Worm (Caenorhabditis elegans) whole organism, L4 larva: Measurements from ENCODE around the gene F54D8.6.
A peak's percentile ranks its signal among the peaks of the same experiment; 100 is the strongest.

Source experiments
- F37D6.2 ChIP-seq: sonication (generic microtip); optimal IDR thresholded peaks from 2 replicates; lab custom pipeline; 2016; ENCODE audit warnings: mild to moderate bottlenecking, missing genetic modification characterization, missing compliant biosample characterization
- T20F7.1 ChIP-seq: fragments of 200-800 bp; sonication (Bioruptor generic); optimal IDR thresholded peaks from 2 replicates; lab custom pipeline; 2018; ENCODE audit warnings: mild to moderate bottlenecking, missing genetic modification characterization, missing compliant biosample characterization
- Y5F2A.4 ChIP-seq: fragments of 200-800 bp; sonication (Bioruptor generic); optimal IDR thresholded peaks from 2 replicates; lab custom pipeline; 2018; ENCODE audit warnings: mild to moderate bottlenecking, missing genetic modification characterization, missing compliant biosample characterization
- Y75B8A.6 ChIP-seq: fragments of 200-800 bp; sonication (Bioruptor generic); IDR thresholded peaks from 2 replicates; pipeline ENCODE4 v1.3.6; 2022; ENCODE audit warnings: missing genetic modification reagents, missing genetic modification characterization, missing compliant biosample characterization
- ZK337.2 ChIP-seq: fragments of 200-800 bp; sonication (Bioruptor generic); IDR thresholded peaks from 2 replicates; pipeline ENCODE4 v1.3.6; 2022; ENCODE audit warnings: missing genetic modification reagents, missing genetic modification characterization, missing compliant biosample characterization
- ZK546.5 ChIP-seq, 2 experiments: sonication (generic microtip); optimal IDR thresholded peaks; 2 replicates each; lab custom pipeline; 2017; ENCODE audit warnings: missing biosample characterization in 2 of 2, missing genetic modification characterization in 2 of 2
- aha-1 ChIP-seq: fragments of 150-350 bp; peaks from one replicate; lab custom pipeline; 2014; ENCODE audit warnings: missing biosample characterization, missing genetic modification characterization
- arid-1 ChIP-seq: fragments of 200-800 bp; sonication (Bioruptor generic); conservative IDR thresholded peaks from 2 replicates; pipeline ENCODE4 v1.3.6; 2022; ENCODE audit warnings: missing genetic modification reagents, missing genetic modification characterization, missing compliant biosample characterization
- ceh-20 ChIP-seq: fragments of 200-800 bp; sonication (Bioruptor generic); IDR thresholded peaks from 2 replicates; pipeline ENCODE4 v1.3.6; 2022; ENCODE audit warnings: missing genetic modification reagents, missing genetic modification characterization, missing compliant biosample characterization
- ceh-28 ChIP-seq: fragments of 150-350 bp; optimal IDR thresholded peaks from 2 replicates; lab custom pipeline; 2014; ENCODE audit warnings: missing biosample characterization, missing genetic modification reagents, missing genetic modification characterization
- ceh-62 ChIP-seq: sonication (generic microtip); optimal IDR thresholded peaks from 2 replicates; lab custom pipeline; 2017; ENCODE audit warnings: missing biosample characterization, missing genetic modification characterization
- ces-1 ChIP-seq: fragments of 150-350 bp; sonication (generic microtip); optimal IDR thresholded peaks from 4 replicates; lab custom pipeline; 2014; ENCODE audit warnings: missing biosample characterization, missing genetic modification reagents, missing genetic modification characterization
- cey-2 ChIP-seq: sonication (generic microtip); optimal IDR thresholded peaks from 3 replicates; lab custom pipeline; 2017; ENCODE audit warnings: missing genetic modification characterization, mild to moderate bottlenecking, missing compliant biosample characterization, antibody characterized with exemption, borderline replicate concordance; ENCODE audit not compliant: insufficient read depth
- daf-12 ChIP-seq: fragments of 150-350 bp; optimal IDR thresholded peaks from 2 replicates; lab custom pipeline; 2014; ENCODE audit warnings: missing biosample characterization, missing genetic modification reagents, missing genetic modification characterization
- daf-16 ChIP-seq, 3 experiments: sonication (generic microtip); optimal IDR thresholded peaks; 2 replicates each; lab custom pipeline; 2016 to 2017; ENCODE audit warnings: missing genetic modification characterization in 3 of 3, missing genetic modification reagents in 3 of 3, mild to moderate bottlenecking in 2 of 3, missing compliant biosample characterization in 2 of 3, missing biosample characterization in 1 of 3, moderate library complexity in 1 of 3
- daf-8 ChIP-seq: fragments of 200-800 bp; sonication (Bioruptor generic); IDR thresholded peaks from 2 replicates; pipeline ENCODE4 v1.3.6; 2022; ENCODE audit warnings: missing genetic modification characterization, missing compliant biosample characterization
- dve-1 ChIP-seq: sonication (generic microtip); optimal IDR thresholded peaks from 2 replicates; lab custom pipeline; 2017; ENCODE audit warnings: antibody characterized with exemption, mild to moderate bottlenecking, missing genetic modification characterization, missing compliant biosample characterization; ENCODE audit not compliant: insufficient read depth
- egl-27 ChIP-seq: sonication (generic microtip); optimal IDR thresholded peaks from 3 replicates; lab custom pipeline; 2017; ENCODE audit warnings: missing biosample characterization, missing genetic modification reagents, missing genetic modification characterization
- hif-1 ChIP-seq, 2 experiments: sonication (generic microtip); optimal IDR thresholded peaks; 2 replicates each; lab custom pipeline; 2016 to 2017; ENCODE audit warnings: missing compliant biosample characterization in 2 of 2, missing genetic modification characterization in 2 of 2, missing genetic modification reagents in 2 of 2, missing genotype in 2 of 2, mild to moderate bottlenecking in 1 of 2
- hlh-11 ChIP-seq: fragments of 200-800 bp; sonication (Bioruptor generic); optimal IDR thresholded peaks from 2 replicates; lab custom pipeline; 2018; ENCODE audit warnings: mild to moderate bottlenecking, missing genetic modification characterization, missing compliant biosample characterization
- lin-1 ChIP-seq: fragments of 200-800 bp; sonication (Bioruptor generic); IDR thresholded peaks from 2 replicates; pipeline ENCODE4 v1.3.6; 2022; ENCODE audit warnings: missing genetic modification reagents, missing genetic modification characterization, missing compliant biosample characterization
- lin-13 ChIP-seq: fragments of 150-350 bp; optimal IDR thresholded peaks from 2 replicates; lab custom pipeline; 2014; ENCODE audit warnings: missing biosample characterization, missing genetic modification reagents, missing genetic modification characterization
- lin-15B ChIP-seq: fragments of 150-350 bp; sonication (generic microtip); optimal IDR thresholded peaks from 3 replicates; lab custom pipeline; 2014; ENCODE audit warnings: missing biosample characterization, missing genetic modification characterization
- lsy-2 ChIP-seq, 2 experiments: fragments of 150-350 bp in 1 of 2; sonication (generic microtip) in 1 of 2; optimal IDR thresholded peaks; 2 replicates each; lab custom pipeline; 2014 to 2017; ENCODE audit warnings: missing biosample characterization in 2 of 2, missing genetic modification characterization in 2 of 2
- mdt-29 ChIP-seq: fragments of 200-800 bp; sonication (Bioruptor generic); IDR thresholded peaks from 2 replicates; pipeline ENCODE4 v1.3.6; 2022; ENCODE audit warnings: missing genetic modification reagents, missing genetic modification characterization, missing compliant biosample characterization
- nhr-102 ChIP-seq: sonication (generic microtip); optimal IDR thresholded peaks from 2 replicates; lab custom pipeline; 2016; ENCODE audit warnings: mild to moderate bottlenecking, missing genetic modification characterization, moderate library complexity, missing compliant biosample characterization
- nhr-111 ChIP-seq: fragments of 200-800 bp; sonication (Bioruptor generic); optimal IDR thresholded peaks from 2 replicates; lab custom pipeline; 2018; ENCODE audit warnings: mild to moderate bottlenecking, missing genetic modification characterization, missing compliant biosample characterization
- nhr-28 ChIP-seq: fragments of 150-350 bp; optimal IDR thresholded peaks from 2 replicates; lab custom pipeline; 2014; ENCODE audit warnings: missing biosample characterization, missing genetic modification characterization
- nhr-41 ChIP-seq: fragments of 200-800 bp; sonication (Bioruptor generic); IDR thresholded peaks from 2 replicates; pipeline ENCODE4 v1.3.6; 2022; ENCODE audit warnings: missing genetic modification reagents, missing genetic modification characterization, missing compliant biosample characterization
- nhr-6 ChIP-seq: fragments of 150-350 bp; optimal IDR thresholded peaks from 2 replicates; lab custom pipeline; 2014; ENCODE audit warnings: missing biosample characterization, missing genetic modification characterization
- nhr-76 ChIP-seq: fragments of 150-350 bp; optimal IDR thresholded peaks from 2 replicates; lab custom pipeline; 2014; ENCODE audit warnings: missing biosample characterization, missing genetic modification characterization
- nhr-77 ChIP-seq: fragments of 150-350 bp; optimal IDR thresholded peaks from 2 replicates; lab custom pipeline; 2014; ENCODE audit warnings: missing biosample characterization, missing genetic modification characterization
- php-3 ChIP-seq: fragments of 200-800 bp; sonication (Bioruptor generic); IDR thresholded peaks from 2 replicates; pipeline ENCODE4 v1.3.6; 2022; ENCODE audit warnings: missing genetic modification reagents, missing genetic modification characterization, missing compliant biosample characterization
- pqm-1 ChIP-seq: sonication (generic microtip); optimal IDR thresholded peaks from 2 replicates; lab custom pipeline; 2017; ENCODE audit warnings: missing biosample characterization, missing genetic modification characterization
- rbr-2 ChIP-seq: sonication (generic microtip); optimal IDR thresholded peaks from 2 replicates; lab custom pipeline; 2016; ENCODE audit warnings: missing genotype, missing genetic modification characterization, missing compliant biosample characterization
- spr-1 ChIP-seq: sonication (generic microtip); optimal IDR thresholded peaks from 2 replicates; lab custom pipeline; 2016; ENCODE audit warnings: mild to moderate bottlenecking, missing genetic modification characterization, missing compliant biosample characterization
- tag-97 ChIP-seq: fragments of 200-800 bp; sonication (Bioruptor generic); IDR thresholded peaks from 2 replicates; pipeline ENCODE4 v1.3.6; 2022; ENCODE audit warnings: missing genetic modification characterization, missing compliant biosample characterization
- unc-39 ChIP-seq: sonication (generic microtip); optimal IDR thresholded peaks from 2 replicates; lab custom pipeline; 2017; ENCODE audit warnings: missing biosample characterization, missing genetic modification characterization
- unc-62 ChIP-seq, 3 experiments: fragments of 150-350 bp in 1 of 3; sonication (generic microtip); optimal IDR thresholded peaks in 2 of 3; peaks in 1 of 3; 1 replicate in 1 of 3; 2 replicates in 2 of 3; lab custom pipeline; 2014 to 2017; ENCODE audit warnings: missing biosample characterization in 3 of 3, missing genetic modification characterization in 3 of 3, missing genetic modification reagents in 3 of 3, missing genotype in 1 of 3
- vab-7 ChIP-seq: fragments of 200-800 bp; sonication (Bioruptor generic); IDR thresholded peaks from 2 replicates; pipeline ENCODE4 v1.3.6; 2022; ENCODE audit warnings: missing genetic modification reagents, missing genetic modification characterization, missing compliant biosample characterization
- zag-1 ChIP-seq: fragments of 150-350 bp; optimal IDR thresholded peaks from 2 replicates; lab custom pipeline; 2014; ENCODE audit warnings: missing biosample characterization, missing genetic modification characterization
- zip-2 ChIP-seq: fragments of 150-350 bp; optimal IDR thresholded peaks from 2 replicates; lab custom pipeline; 2014; ENCODE audit warnings: missing biosample characterization, missing genetic modification characterization

Gene F54D8.6

ce11 chrIII:5137099-5137498, 34.3 kb downstream of the F54D8.6 start:
- TF ChIP-seq spr-1 (tag; lab: Kevin White, UChicago) (no peak), dve-1 (peak; percentile 35), hlh-11 (tag; lab: Kevin White, UChicago) (peak; percentile 38), nhr-41 (no peak), pqm-1 (tag; lab: Kevin White, UChicago) (peak; percentile 93), unc-62 (GFP tag; optimal IDR thresholded peaks at IDR 0.05 in 1 of 2; lab: Kevin White, UChicago) (no peak), unc-62 (tag; optimal IDR thresholded peaks at IDR 0.05; lab: Kevin White, UChicago) (no peak), zag-1 (tag; lab: Kevin White, UChicago) (no peak), daf-16 (GFP tag; optimal IDR thresholded peaks at IDR 0.05; lab: Kevin White, UChicago) (no peak), daf-16 (tag; optimal IDR thresholded peaks at IDR 0.05; lab: Kevin White, UChicago) (peak; percentile 65), nhr-6 (tag; lab: Kevin White, UChicago) (no peak), nhr-77 (tag; lab: Kevin White, UChicago) (peak; percentile 61), Y5F2A.4 (no peak), lsy-2 (tag; optimal IDR thresholded peaks at IDR 0.05; lab: Kevin White, UChicago) (peak in 1 of 2 experiments; percentile 10), arid-1 (GFP tag; lab: Robert Waterston, UW) (no peak), T20F7.1 (GFP tag; lab: Kevin White, UChicago) (no peak), nhr-76 (tag; lab: Kevin White, UChicago) (no peak), ZK546.5 (tag; optimal IDR thresholded peaks at IDR 0.05; lab: Kevin White, UChicago) (no peak), F37D6.2 (tag; lab: Kevin White, UChicago) (no peak), nhr-102 (no peak), rbr-2 (tag; lab: Kevin White, UChicago) (no peak), Y75B8A.6 (GFP tag; lab: Robert Waterston, UW) (no peak), lin-15B (tag; lab: Kevin White, UChicago) (no peak), nhr-28 (peak; percentile 55), zip-2 (tag; lab: Kevin White, UChicago) (no peak), lin-13 (no peak), php-3 (no peak), cey-2 (tag; lab: Kevin White, UChicago) (no peak)

- peak; percentile 89 for TF ChIP-seq aha-1 (tag; lab: Kevin White, UChicago)
- TF ChIP-seq egl-27 = no peak
Measured at ce11 chrIII:5137685-5138084, 34.9 kb downstream of the F54D8.6 start.

ce11 chrIII:5138940-5139533, 36.3 kb downstream of the F54D8.6 start:
- TF ChIP-seq cey-2 (tag; lab: Kevin White, UChicago) (no peak), vab-7 (GFP tag; lab: Robert Waterston, UW) (no peak), aha-1 (tag; lab: Kevin White, UChicago) (peak; percentile 16)

DNA sequence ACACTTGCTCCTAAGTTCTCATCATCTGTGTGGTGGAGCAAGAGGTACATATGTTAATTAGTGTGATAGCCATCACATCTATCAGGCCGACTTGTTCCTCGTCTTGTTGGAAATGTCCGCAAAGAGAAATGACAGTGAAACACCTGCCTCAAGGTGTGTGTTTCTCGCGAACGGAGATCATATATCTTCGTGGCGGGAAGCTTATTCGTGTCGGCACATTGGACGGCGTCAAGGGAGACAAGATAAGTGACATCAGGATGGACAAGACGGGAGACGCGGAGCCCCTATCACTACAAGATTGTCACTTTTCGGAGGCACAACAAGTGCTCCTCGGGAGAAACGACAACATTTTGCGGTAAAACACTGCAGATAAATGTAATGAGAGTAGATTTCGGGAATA, 37.0 kb downstream of the F54D8.6 start:
- TF ChIP-seq rbr-2 (tag; lab: Kevin White, UChicago) (no peak), ceh-62 (no peak), lin-1 (GFP tag; lab: Robert Waterston, UW) (no peak), php-3 (no peak), mdt-29 (GFP tag; lab: Robert Waterston, UW) (no peak), ceh-20 (GFP tag; lab: Robert Waterston, UW) (no peak), nhr-111 (no peak), unc-39 (tag; lab: Kevin White, UChicago) (no peak), tag-97 (GFP tag; lab: Robert Waterston, UW) (no peak), vab-7 (GFP tag; lab: Robert Waterston, UW) (no peak), zip-2 (tag; lab: Kevin White, UChicago) (no peak), ceh-28 (no peak), ces-1 (GFP tag; lab: Kevin White, UChicago) (no peak), hlh-11 (tag; lab: Kevin White, UChicago) (no peak), ZK337.2 (GFP tag; lab: Robert Waterston, UW) (no peak), dve-1 (no peak), pqm-1 (tag; lab: Kevin White, UChicago) (no peak), daf-12 (tag; lab: Kevin White, UChicago) (no peak), daf-8 (no peak), hif-1 (tag; optimal IDR thresholded peaks at IDR 0.05; lab: Kevin White, UChicago) (no peak)
